Worm (Caenorhabditis elegans) whole organism, L4 larva: ENCODE data around the gene C24A3.1.

Experiments used
- D1046.2 ChIP-seq: fragments of 200-800 bp; sonication (Bioruptor generic); IDR thresholded peaks from 2 replicates; pipeline ENCODE4 v1.3.6; 2022; ENCODE audit warnings: missing genetic modification characterization, missing compliant biosample characterization
- F10B5.3 ChIP-seq: sonication (generic microtip); optimal IDR thresholded peaks from 2 replicates; lab custom pipeline; 2016; ENCODE audit warnings: mild to moderate bottlenecking, missing genetic modification characterization, missing compliant biosample characterization
- F37D6.2 ChIP-seq: sonication (generic microtip); optimal IDR thresholded peaks from 2 replicates; lab custom pipeline; 2016; ENCODE audit warnings: mild to moderate bottlenecking, missing genetic modification characterization, missing compliant biosample characterization
- F49E8.2 ChIP-seq: sonication (generic microtip); optimal IDR thresholded peaks from 2 replicates; lab custom pipeline; 2016; ENCODE audit warnings: missing compliant biosample characterization, mild to moderate bottlenecking, missing genetic modification characterization, borderline replicate concordance
- Y105C5A.15 ChIP-seq: fragments of 200-800 bp; sonication (Bioruptor generic); IDR thresholded peaks from 2 replicates; pipeline ENCODE4 v1.3.6; 2022; ENCODE audit warnings: missing genetic modification characterization, missing compliant biosample characterization
- ZK546.5 ChIP-seq, 2 experiments: sonication (generic microtip); optimal IDR thresholded peaks; 2 replicates each; lab custom pipeline; 2017; ENCODE audit warnings: missing biosample characterization in 2 of 2, missing genetic modification characterization in 2 of 2
- aha-1 ChIP-seq: fragments of 150-350 bp; peaks from one replicate; lab custom pipeline; 2014; ENCODE audit warnings: missing biosample characterization, missing genetic modification characterization
- aly-2 ChIP-seq: sonication (generic microtip); optimal IDR thresholded peaks from 2 replicates; lab custom pipeline; 2018; ENCODE audit warnings: missing biosample characterization, missing genetic modification characterization
- arid-1 ChIP-seq: fragments of 200-800 bp; sonication (Bioruptor generic); conservative IDR thresholded peaks from 2 replicates; pipeline ENCODE4 v1.3.6; 2022; ENCODE audit warnings: missing genetic modification reagents, missing genetic modification characterization, missing compliant biosample characterization
- attf-4 ChIP-seq: sonication (generic microtip); optimal IDR thresholded peaks from 3 replicates; lab custom pipeline; 2017; ENCODE audit warnings: missing biosample characterization, missing genetic modification characterization
- ceh-20 ChIP-seq: fragments of 200-800 bp; sonication (Bioruptor generic); IDR thresholded peaks from 2 replicates; pipeline ENCODE4 v1.3.6; 2022; ENCODE audit warnings: missing genetic modification reagents, missing genetic modification characterization, missing compliant biosample characterization
- ceh-62 ChIP-seq: sonication (generic microtip); optimal IDR thresholded peaks from 2 replicates; lab custom pipeline; 2017; ENCODE audit warnings: missing biosample characterization, missing genetic modification characterization
- cey-2 ChIP-seq: sonication (generic microtip); optimal IDR thresholded peaks from 3 replicates; lab custom pipeline; 2017; ENCODE audit warnings: missing genetic modification characterization, mild to moderate bottlenecking, missing compliant biosample characterization, antibody characterized with exemption, borderline replicate concordance; ENCODE audit not compliant: insufficient read depth
- daf-12 ChIP-seq: fragments of 150-350 bp; optimal IDR thresholded peaks from 2 replicates; lab custom pipeline; 2014; ENCODE audit warnings: missing biosample characterization, missing genetic modification reagents, missing genetic modification characterization
- daf-16 ChIP-seq, 3 experiments: sonication (generic microtip); optimal IDR thresholded peaks; 2 replicates each; lab custom pipeline; 2016 to 2017; ENCODE audit warnings: missing genetic modification characterization in 3 of 3, missing genetic modification reagents in 3 of 3, mild to moderate bottlenecking in 2 of 3, missing compliant biosample characterization in 2 of 3, missing biosample characterization in 1 of 3, moderate library complexity in 1 of 3
- dmd-8 ChIP-seq: fragments of 200-800 bp; sonication (Bioruptor generic); IDR thresholded peaks from 2 replicates; pipeline ENCODE4 v1.3.6; 2022; ENCODE audit warnings: missing genetic modification characterization, missing compliant biosample characterization
- egl-27 ChIP-seq: sonication (generic microtip); optimal IDR thresholded peaks from 3 replicates; lab custom pipeline; 2017; ENCODE audit warnings: missing biosample characterization, missing genetic modification reagents, missing genetic modification characterization
- egl-43 ChIP-seq: fragments of 200-800 bp; sonication (Bioruptor generic); IDR thresholded peaks from 2 replicates; pipeline ENCODE4 v1.3.6; 2022; ENCODE audit warnings: missing genetic modification reagents, missing genetic modification characterization, missing compliant biosample characterization
- fkh-10 ChIP-seq: fragments of 150-350 bp; optimal IDR thresholded peaks from 2 replicates; lab custom pipeline; 2014; ENCODE audit warnings: missing biosample characterization, missing genetic modification reagents, missing genetic modification characterization
- gei-8 ChIP-seq: fragments of 200-800 bp; sonication (Bioruptor generic); optimal IDR thresholded peaks from 2 replicates; lab custom pipeline; 2018; ENCODE audit warnings: mild to moderate bottlenecking, missing genetic modification characterization, missing compliant biosample characterization
- hif-1 ChIP-seq, 2 experiments: sonication (generic microtip); optimal IDR thresholded peaks; 2 replicates each; lab custom pipeline; 2016 to 2017; ENCODE audit warnings: missing compliant biosample characterization in 2 of 2, missing genetic modification characterization in 2 of 2, missing genetic modification reagents in 2 of 2, missing genotype in 2 of 2, mild to moderate bottlenecking in 1 of 2
- hmg-1.1 ChIP-seq: fragments of 200-800 bp; sonication (Bioruptor generic); IDR thresholded peaks from 2 replicates; pipeline ENCODE4 v1.3.6; 2022; ENCODE audit warnings: missing genetic modification reagents, missing genetic modification characterization, missing compliant biosample characterization
- lin-38 ChIP-seq: fragments of 200-800 bp; sonication (Bioruptor generic); IDR thresholded peaks from 2 replicates; pipeline ENCODE4 v1.3.6; 2022; ENCODE audit warnings: missing genetic modification reagents, missing genetic modification characterization, missing compliant biosample characterization
- lin-39 ChIP-seq: fragments of 150-350 bp; optimal IDR thresholded peaks from 2 replicates; lab custom pipeline; 2014; ENCODE audit warnings: missing biosample characterization, missing genetic modification reagents, missing genetic modification characterization
- lsy-2 ChIP-seq, 2 experiments: fragments of 150-350 bp in 1 of 2; sonication (generic microtip) in 1 of 2; optimal IDR thresholded peaks; 2 replicates each; lab custom pipeline; 2014 to 2017; ENCODE audit warnings: missing biosample characterization in 2 of 2, missing genetic modification characterization in 2 of 2
- madf-5 ChIP-seq, 2 experiments: fragments of 200-800 bp; sonication (Bioruptor generic); IDR thresholded peaks; 2 replicates each; pipeline ENCODE4 v1.3.6; 2022; ENCODE audit warnings: missing compliant biosample characterization in 2 of 2, missing genetic modification characterization in 2 of 2
- mdl-1 ChIP-seq, 2 experiments: fragments of 150-350 bp in 1 of 2; sonication (generic microtip) in 1 of 2; optimal IDR thresholded peaks; 2 replicates each; lab custom pipeline; 2014 to 2017; ENCODE audit warnings: missing biosample characterization in 2 of 2, missing genetic modification characterization in 2 of 2
- mes-2 ChIP-seq: sonication (generic microtip); optimal IDR thresholded peaks from 2 replicates; lab custom pipeline; 2016; ENCODE audit warnings: missing genotype, mild to moderate bottlenecking, missing genetic modification characterization, missing compliant biosample characterization; ENCODE audit not compliant: poor library complexity, severe bottlenecking
- mxl-3 ChIP-seq: fragments of 200-800 bp; sonication (Bioruptor generic); optimal IDR thresholded peaks from 2 replicates; lab custom pipeline; 2018; ENCODE audit warnings: mild to moderate bottlenecking, missing genetic modification characterization, missing compliant biosample characterization
- nhr-10 ChIP-seq: fragments of 150-350 bp; optimal IDR thresholded peaks from 2 replicates; lab custom pipeline; 2014; ENCODE audit warnings: missing biosample characterization, missing genetic modification characterization
- nhr-111 ChIP-seq: fragments of 200-800 bp; sonication (Bioruptor generic); optimal IDR thresholded peaks from 2 replicates; lab custom pipeline; 2018; ENCODE audit warnings: mild to moderate bottlenecking, missing genetic modification characterization, missing compliant biosample characterization
- nhr-237 ChIP-seq: sonication (generic microtip); optimal IDR thresholded peaks from 2 replicates; lab custom pipeline; 2017; ENCODE audit warnings: missing biosample characterization, missing genetic modification characterization
- nhr-28 ChIP-seq: fragments of 150-350 bp; optimal IDR thresholded peaks from 2 replicates; lab custom pipeline; 2014; ENCODE audit warnings: missing biosample characterization, missing genetic modification characterization
- nhr-76 ChIP-seq: fragments of 150-350 bp; optimal IDR thresholded peaks from 2 replicates; lab custom pipeline; 2014; ENCODE audit warnings: missing biosample characterization, missing genetic modification characterization
- nhr-77 ChIP-seq: fragments of 150-350 bp; optimal IDR thresholded peaks from 2 replicates; lab custom pipeline; 2014; ENCODE audit warnings: missing biosample characterization, missing genetic modification characterization
- pha-4 ChIP-seq, 2 experiments: fragments of 150-350 bp in 1 of 2; fragments of 200-800 bp in 1 of 2; sonication (Bioruptor generic) in 1 of 2; IDR thresholded peaks in 1 of 2; optimal IDR thresholded peaks in 1 of 2; 2 replicates each; pipeline versions ENCODE4 v1.3.6 to Lab custom; 2014 to 2022; ENCODE audit warnings: missing genetic modification characterization in 2 of 2, missing genetic modification reagents in 2 of 2, missing biosample characterization in 1 of 2, missing compliant biosample characterization in 1 of 2
- set-16 ChIP-seq: fragments of 200-800 bp; sonication (Bioruptor generic); IDR thresholded peaks from 2 replicates; pipeline ENCODE4 v1.3.6; 2022; ENCODE audit warnings: missing genetic modification reagents, missing genetic modification characterization, missing compliant biosample characterization
- tra-1 ChIP-seq: fragments of 200-800 bp; sonication (Bioruptor generic); IDR thresholded peaks from 2 replicates; pipeline ENCODE4 v1.3.6; 2022; ENCODE audit warnings: missing genetic modification reagents, missing genetic modification characterization, missing compliant biosample characterization
- unc-130 ChIP-seq: sonication (generic microtip); optimal IDR thresholded peaks from 2 replicates; lab custom pipeline; 2016; ENCODE audit warnings: missing genetic modification reagents, missing genetic modification characterization, missing compliant biosample characterization
- unc-62 ChIP-seq, 3 experiments: fragments of 150-350 bp in 1 of 3; sonication (generic microtip); optimal IDR thresholded peaks in 2 of 3; peaks in 1 of 3; 1 replicate in 1 of 3; 2 replicates in 2 of 3; lab custom pipeline; 2014 to 2017; ENCODE audit warnings: missing biosample characterization in 3 of 3, missing genetic modification characterization in 3 of 3, missing genetic modification reagents in 3 of 3, missing genotype in 1 of 3
- zfp-2 ChIP-seq: sonication (generic microtip); optimal IDR thresholded peaks from 2 replicates; lab custom pipeline; 2016; ENCODE audit warnings: mild to moderate bottlenecking, missing genetic modification characterization, missing compliant biosample characterization
- zfp-3 ChIP-seq: fragments of 200-800 bp; sonication (Bioruptor generic); conservative IDR thresholded peaks from 2 replicates; pipeline ENCODE4 v1.3.6; 2022; ENCODE audit warnings: missing genetic modification reagents, missing genetic modification characterization, missing compliant biosample characterization
- zip-2 ChIP-seq: fragments of 150-350 bp; optimal IDR thresholded peaks from 2 replicates; lab custom pipeline; 2014; ENCODE audit warnings: missing biosample characterization, missing genetic modification characterization
- ztf-7 ChIP-seq: fragments of 150-350 bp; optimal IDR thresholded peaks from 2 replicates; lab custom pipeline; 2014; ENCODE audit warnings: missing biosample characterization, missing genetic modification characterization

Gene C24A3.1

ce11 chrX:8987828-8988227, 11.0 kb upstream of the C24A3.1 start, which contains the start of gene twk-18:
Gene twk-18, plus strand, starts transcription at chrX:8988128.
- TF ChIP-seq zfp-3 (no peak), D1046.2 (GFP tag; lab: Robert Waterston, UW) (no peak), ZK546.5 (tag; optimal IDR thresholded peaks at IDR 0.05; lab: Kevin White, UChicago) (no peak), nhr-10 (tag; lab: Kevin White, UChicago) (no peak), daf-12 (tag; lab: Kevin White, UChicago) (no peak), egl-27 (tag; lab: Kevin White, UChicago) (no peak), arid-1 (GFP tag; lab: Robert Waterston, UW) (no peak), cey-2 (no peak), unc-130 (no peak), hif-1 (tag; optimal IDR thresholded peaks at IDR 0.05; lab: Kevin White, UChicago) (no peak), ceh-62 (tag; lab: Kevin White, UChicago) (no peak), lin-39 (tag; lab: Kevin White, UChicago) (no peak), attf-4 (no peak), nhr-237 (tag; lab: Kevin White, UChicago) (no peak), ceh-20 (GFP tag; lab: Robert Waterston, UW) (no peak), mes-2 (tag; lab: Kevin White, UChicago) (no peak), zip-2 (tag; lab: Kevin White, UChicago) (no peak), F10B5.3 (tag; lab: Kevin White, UChicago) (no peak)

DNA sequence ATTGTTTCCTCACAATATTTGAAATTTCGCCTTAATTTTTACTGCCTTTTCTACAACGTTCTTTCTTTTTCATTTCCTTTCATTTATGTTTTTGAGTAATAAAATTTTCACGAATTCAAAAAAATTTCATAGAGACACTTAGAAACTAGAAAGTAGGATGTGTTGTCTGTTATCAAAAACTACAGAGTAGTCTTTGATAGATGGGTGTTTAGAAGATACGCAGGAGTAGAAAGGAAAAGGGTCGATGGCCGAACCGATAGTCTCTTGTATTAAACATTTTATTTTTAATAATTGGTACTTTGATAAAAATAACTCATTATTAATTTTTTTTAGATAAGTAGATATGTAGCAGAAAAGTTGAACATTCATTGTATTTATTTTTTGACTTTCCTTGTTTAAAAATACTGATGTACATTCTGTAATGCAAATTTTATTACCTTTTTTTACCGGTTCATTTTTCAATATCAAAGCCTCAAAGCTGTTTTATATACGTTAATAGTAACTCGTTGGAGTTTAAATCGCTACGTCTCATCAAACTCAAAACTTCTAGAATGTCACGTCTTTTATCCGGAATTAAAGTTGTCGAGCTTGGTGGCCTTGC, 6.9 kb upstream of the C24A3.1 start, which contains the start of gene C24A3.4:
Gene C24A3.4, plus strand, starts transcription at position 551 of the 601 bp plus-strand sequence.
- no peak for TF ChIP-seq daf-16 (GFP tag; optimal IDR thresholded peaks at IDR 0.05; lab: Kevin White, UChicago)
- TF ChIP-seq daf-16 (tag; optimal IDR thresholded peaks at IDR 0.05; lab: Kevin White, UChicago), result peak; percentile 70
- TF ChIP-seq nhr-28, result peak; percentile 50
- TF ChIP-seq egl-43 (GFP tag; lab: Robert Waterston, UW), result no peak

ce11 chrX:8995527-8995946, 3.3 kb upstream of the C24A3.1 start:
- TF ChIP-seq madf-5 (GFP tag; IDR thresholded peaks at IDR 0.05; lab: Robert Waterston, UW), result no peak
- peak; percentile 40 for TF ChIP-seq fkh-10 (GFP tag; lab: Kevin White, UChicago)
- peak; percentile 63 for TF ChIP-seq F37D6.2 (tag; lab: Kevin White, UChicago)
- peak in 1 of 2 experiments; percentile 34 for TF ChIP-seq daf-16 (GFP tag; optimal IDR thresholded peaks at IDR 0.05; lab: Kevin White, UChicago)
- no peak for TF ChIP-seq daf-16 (tag; optimal IDR thresholded peaks at IDR 0.05; lab: Kevin White, UChicago)
- no peak for TF ChIP-seq nhr-237 (tag; lab: Kevin White, UChicago)
- TF ChIP-seq nhr-77, result no peak
- peak; percentile 36 for TF ChIP-seq aha-1 (tag; lab: Kevin White, UChicago)
- TF ChIP-seq mdl-1 (tag; optimal IDR thresholded peaks at IDR 0.05; lab: Kevin White, UChicago), result peak in 1 of 2 experiments; percentile 5
- no peak for TF ChIP-seq Y105C5A.15 (GFP tag; lab: Robert Waterston, UW)
- TF ChIP-seq aly-2 (tag; lab: Kevin White, UChicago), result no peak
- TF ChIP-seq zfp-2, result no peak
- peak; percentile 14 for TF ChIP-seq lin-39 (tag; lab: Kevin White, UChicago)
- TF ChIP-seq set-16 (GFP tag; lab: Robert Waterston, UW), result peak; percentile 82
- TF ChIP-seq lsy-2 (tag; optimal IDR thresholded peaks at IDR 0.05; lab: Kevin White, UChicago), result peak in 1 of 2 experiments; percentile 23
- TF ChIP-seq egl-27 (tag; lab: Kevin White, UChicago), result no peak
- TF ChIP-seq unc-62 (GFP tag; optimal IDR thresholded peaks at IDR 0.05 in 1 of 2; lab: Kevin White, UChicago), result no peak
- TF ChIP-seq unc-62 (tag; optimal IDR thresholded peaks at IDR 0.05; lab: Kevin White, UChicago), result no peak
- no peak for TF ChIP-seq attf-4
- peak; percentile 75 for TF ChIP-seq hmg-1.1 (GFP tag; lab: Robert Waterston, UW)
- peak; percentile 14; the same call in 1 of the 2 replicates for TF ChIP-seq pha-4 (GFP tag; IDR thresholded peaks at IDR 0.05; lab: Robert Waterston, UW)
- no peak for TF ChIP-seq pha-4 (tag; optimal IDR thresholded peaks at IDR 0.05; lab: Kevin White, UChicago)
- TF ChIP-seq F49E8.2 (tag; lab: Kevin White, UChicago), result no peak
- TF ChIP-seq gei-8 (GFP tag; lab: Kevin White, UChicago), result peak; percentile 8
- TF ChIP-seq hif-1 (tag; optimal IDR thresholded peaks at IDR 0.05; lab: Kevin White, UChicago), result peak in 1 of 2 experiments; percentile 8
- TF ChIP-seq unc-130, result no peak
- no peak for TF ChIP-seq nhr-111 (GFP tag; lab: Kevin White, UChicago)
- no peak for TF ChIP-seq nhr-28
- no peak for TF ChIP-seq tra-1 (GFP tag; lab: Robert Waterston, UW)
- no peak for TF ChIP-seq mxl-3 (GFP tag; lab: Kevin White, UChicago)
- no peak for TF ChIP-seq dmd-8
- TF ChIP-seq lin-38, result no peak
- TF ChIP-seq egl-43 (GFP tag; lab: Robert Waterston, UW), result peak; percentile 66
- TF ChIP-seq ztf-7 (tag; lab: Kevin White, UChicago), result no peak
- no peak for TF ChIP-seq nhr-76 (tag; lab: Kevin White, UChicago)
